Worm (Caenorhabditis elegans) whole organism, L4/young adult: ENCODE results near the gene C45H4.13.

Source experiments
- W03F9.2 ChIP-seq: fragments of 150-350 bp; optimal IDR thresholded peaks from 2 replicates; lab custom pipeline; 2014; ENCODE audit warnings: missing biosample characterization, missing genetic modification characterization
- dao-5 ChIP-seq: sonication (generic microtip); optimal IDR thresholded peaks from 2 replicates; lab custom pipeline; 2016; ENCODE audit warnings: missing genotype, missing genetic modification characterization, moderate library complexity, missing compliant biosample characterization
- him-1 ChIP-seq: sonication (generic microtip); optimal IDR thresholded peaks from 2 replicates; lab custom pipeline; 2016; ENCODE audit warnings: missing genotype, missing genetic modification reagents, missing genetic modification characterization, missing compliant biosample characterization

ce11 chrV:2110368-2110767, 40.4 kb downstream of the C45H4.13 start, which contains the start of gene F22F7.3:
- TF ChIP-seq dao-5 (tag; lab: Kevin White, UChicago) (no peak), W03F9.2 (no peak), him-1 (tag; lab: Kevin White, UChicago) (no peak)
